Worm (Caenorhabditis elegans): Measurements from ENCODE around the gene oac-8.

oac-8 gene

DNA sequence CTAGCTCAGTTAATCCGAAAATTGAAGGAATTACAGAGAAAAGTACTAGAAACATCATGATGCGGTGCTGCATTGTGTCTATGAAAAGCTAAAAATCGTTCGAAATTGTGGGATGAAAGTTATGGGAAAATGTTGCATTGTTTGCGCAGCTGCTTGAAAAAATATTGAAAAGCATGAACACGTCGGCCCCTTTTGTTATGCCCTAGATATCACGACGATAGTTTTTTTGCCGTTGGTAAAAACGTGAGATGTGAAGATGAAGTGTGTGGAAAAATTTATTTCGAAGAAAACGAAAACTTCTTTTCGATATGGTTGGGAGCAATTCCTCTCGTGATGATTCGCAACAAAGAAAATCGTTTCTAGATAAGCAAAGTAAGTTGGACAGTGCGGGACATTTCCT, 6.3 kb downstream of the oac-8 start, which contains the start of the genes C43F9.5 and nkb-2:
Gene C43F9.5 (minus strand): TSS at position 101 of the 400 bp plus-strand sequence.
Gene nkb-2 (plus strand): TSS at position 277 of the 400 bp plus-strand sequence.
- TF ChIP-seq elt-2 (tag; optimal IDR thresholded peaks at IDR 0.05) (no peak), hlh-6 (tag; optimal IDR thresholded peaks at IDR 0.05) (no peak), sox-2 (GFP tag; IDR thresholded peaks at IDR 0.05) (no peak), ceh-34 (tag; optimal IDR thresholded peaks at IDR 0.05) (no peak), nfya-1 (tag; optimal IDR thresholded peaks at IDR 0.05) (no peak), sox-4 (tag; optimal IDR thresholded peaks at IDR 0.05) (no peak), dmd-4 (tag; optimal IDR thresholded peaks at IDR 0.05; ENCODE audit: borderline replicate concordance) (no peak), ztf-16 (tag; optimal IDR thresholded peaks at IDR 0.05) (no peak), pax-1 (tag; optimal IDR thresholded peaks at IDR 0.05) (no peak), sdc-2 (tag; optimal IDR thresholded peaks at IDR 0.05) (no peak), ceh-45 (GFP tag; IDR thresholded peaks at IDR 0.05) (no peak), unc-86 (tag; optimal IDR thresholded peaks at IDR 0.05) (no peak), ceh-22 (tag; optimal IDR thresholded peaks at IDR 0.05) (no peak), hlh-30 (tag; optimal IDR thresholded peaks at IDR 0.05; ENCODE audit: insufficient read depth) (no peak), fkh-6 (tag; optimal IDR thresholded peaks at IDR 0.05) (no peak), pat-9 (tag; optimal IDR thresholded peaks at IDR 0.05) (no peak)

DNA sequence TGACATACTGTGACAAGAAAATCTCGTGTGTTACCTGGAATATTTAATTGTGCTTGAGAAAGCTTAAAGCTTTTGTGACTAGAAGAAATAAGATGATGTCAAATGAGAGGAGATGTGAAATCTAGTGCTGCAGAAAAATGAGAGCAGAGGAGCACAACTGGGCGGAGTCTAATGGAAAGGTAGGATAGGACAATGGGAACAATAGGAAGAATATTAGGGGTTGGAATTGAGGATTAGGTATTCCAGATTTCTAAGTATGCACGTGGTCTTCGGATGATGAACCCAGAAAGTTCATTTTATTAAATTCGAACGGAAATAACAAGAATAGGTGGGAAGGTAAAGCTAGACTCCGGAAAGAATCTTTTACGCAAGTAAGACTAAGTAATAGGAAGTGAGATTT, 9.2 kb downstream of the oac-8 start, which contains the start of gene C43F9.7:
Gene C43F9.7 (minus strand): TSS at position 101 of the 400 bp plus-strand sequence.
- TF ChIP-seq ceh-22 (tag; optimal IDR thresholded peaks at IDR 0.05) (no peak), hlh-8 (tag; optimal IDR thresholded peaks at IDR 0.05) (no peak), ama-1 (optimal IDR thresholded peaks at IDR 0.05) (no peak), sdc-2 (tag; optimal IDR thresholded peaks at IDR 0.05) (no peak), pag-3 (tag; optimal IDR thresholded peaks at IDR 0.05; ENCODE audit: borderline replicate concordance) (no peak), unc-55 (GFP tag; optimal IDR thresholded peaks at IDR 0.05) (no peak)

DNA sequence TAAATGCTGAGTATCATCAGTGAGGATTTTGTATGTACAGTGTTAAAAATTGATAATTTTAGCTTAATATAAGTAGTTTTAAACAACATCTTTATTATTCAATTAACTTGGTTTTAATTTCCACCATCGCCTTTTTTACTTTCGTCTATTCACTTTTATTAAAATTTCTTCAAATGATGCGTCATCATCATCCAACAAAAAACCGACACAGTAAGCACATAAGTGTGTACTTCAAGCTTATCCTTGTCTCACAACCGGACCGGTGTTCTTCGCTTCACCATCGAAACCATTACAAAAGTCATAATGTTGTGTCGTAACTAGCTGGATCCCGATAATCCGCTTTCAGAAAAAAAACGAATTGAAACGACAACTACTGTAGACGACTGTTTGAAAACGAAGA, 12.2 kb downstream of the oac-8 start, which contains the start of gene C43F9.11:
Gene C43F9.11 (plus strand): TSS at position 301 of the 400 bp plus-strand sequence.
- TF ChIP-seq pag-3 (tag; optimal IDR thresholded peaks at IDR 0.05; ENCODE audit: borderline replicate concordance): no peak
- TF ChIP-seq ama-1 (optimal IDR thresholded peaks at IDR 0.05): no peak
- TF ChIP-seq hlh-6 (tag; optimal IDR thresholded peaks at IDR 0.05): no peak
- TF ChIP-seq ttx-3 (tag; optimal IDR thresholded peaks at IDR 0.05): no peak
- no peak for TF ChIP-seq ceh-24 (tag; optimal IDR thresholded peaks at IDR 0.05)
- TF ChIP-seq madf-2 (tag; optimal IDR thresholded peaks at IDR 0.05): no peak
- TF ChIP-seq dve-1 (tag; optimal IDR thresholded peaks at IDR 0.05): no peak
- no peak for TF ChIP-seq ceh-48 (tag; optimal IDR thresholded peaks at IDR 0.05)
- TF ChIP-seq ceh-9 (tag; optimal IDR thresholded peaks at IDR 0.05): no peak
- no peak for TF ChIP-seq pha-4 (tag; optimal IDR thresholded peaks at IDR 0.05)

DNA sequence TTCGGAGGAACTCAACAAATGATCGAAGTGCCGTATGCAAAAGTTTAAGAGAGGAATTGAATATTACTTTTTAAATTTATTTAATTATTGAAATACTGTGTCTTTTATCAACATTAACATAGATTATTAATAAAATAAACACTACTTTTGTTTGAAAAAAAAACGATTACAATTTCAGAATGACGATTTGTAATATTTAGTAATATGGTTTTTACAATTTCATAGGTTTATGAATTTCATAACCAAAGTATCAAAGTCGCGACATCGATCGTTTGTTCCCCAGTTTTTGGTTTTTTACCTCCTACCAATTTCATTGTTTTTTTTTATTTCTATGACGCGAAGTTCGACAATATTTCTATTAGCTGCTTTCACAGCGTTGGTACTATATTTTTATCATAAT, 15.6 kb downstream of the oac-8 start, which contains the start of gene R09H10.1:
Gene R09H10.1 (plus strand): TSS at position 301 of the 400 bp plus-strand sequence.
- TF ChIP-seq syd-9 (tag; optimal IDR thresholded peaks at IDR 0.05): no peak
- no peak for TF ChIP-seq ets-4 (tag; optimal IDR thresholded peaks at IDR 0.05)
- no peak for TF ChIP-seq K09A11.1 (tag; optimal IDR thresholded peaks at IDR 0.05; ENCODE audit: insufficient read depth)
- no peak for TF ChIP-seq K02D7.2 (tag; optimal IDR thresholded peaks at IDR 0.05)
- TF ChIP-seq ceh-18 (tag; optimal IDR thresholded peaks at IDR 0.05): no peak
- TF ChIP-seq ceh-6 (GFP tag; optimal IDR thresholded peaks at IDR 0.05): no peak
- TF ChIP-seq pat-9 (tag; optimal IDR thresholded peaks at IDR 0.05): no peak
- TF ChIP-seq che-1 (tag; optimal IDR thresholded peaks at IDR 0.05): no peak
- TF ChIP-seq nhr-11 (tag; optimal IDR thresholded peaks at IDR 0.05): no peak
- no peak for TF ChIP-seq pqm-1 (tag; optimal IDR thresholded peaks at IDR 0.05)
- TF ChIP-seq ahr-1 (tag; optimal IDR thresholded peaks at IDR 0.05): no peak
- no peak for TF ChIP-seq ceh-2 (tag; optimal IDR thresholded peaks at IDR 0.05)
- TF ChIP-seq tbx-7 (tag; optimal IDR thresholded peaks at IDR 0.05): no peak
- TF ChIP-seq Y22D7AL.16 (tag; optimal IDR thresholded peaks at IDR 0.05): no peak
- TF ChIP-seq elt-2 (tag; optimal IDR thresholded peaks at IDR 0.05): no peak
- TF ChIP-seq hlh-13 (GFP tag; optimal IDR thresholded peaks at IDR 0.05): no peak
- TF ChIP-seq ceh-22 (tag; optimal IDR thresholded peaks at IDR 0.05): no peak
- no peak for TF ChIP-seq unc-3 (GFP tag; conservative IDR thresholded peaks at IDR 0.05)
- no peak for TF ChIP-seq unc-3 (tag; optimal IDR thresholded peaks at IDR 0.05)
- no peak for TF ChIP-seq dve-1 (tag; optimal IDR thresholded peaks at IDR 0.05)
- no peak for TF ChIP-seq unc-86 (tag; optimal IDR thresholded peaks at IDR 0.05)

Measured in whole organism, late embryonic.